Worm (Caenorhabditis elegans) whole organism, midembryonic: ENCODE measurements around the gene cyp-35A2.

Experiments used
- T22C8.4 ChIP-seq: fragments of 200-800 bp; sonication (Bioruptor generic); IDR thresholded peaks from 2 replicates; pipeline ENCODE4 v1.3.6; 2022; ENCODE audit warnings: missing genetic modification characterization, missing compliant biosample characterization
- cog-1 ChIP-seq: sonication (generic microtip); optimal IDR thresholded peaks from 2 replicates; lab custom pipeline; 2016; ENCODE audit warnings: missing genetic modification characterization, missing compliant biosample characterization
- flt-1 ChIP-seq: fragments of 200-800 bp; sonication (Bioruptor generic); IDR thresholded peaks from 2 replicates; pipeline ENCODE4 v1.3.6; 2022; ENCODE audit warnings: missing genetic modification characterization, missing compliant biosample characterization
- klf-2 ChIP-seq: fragments of 200-800 bp; sonication (Bioruptor generic); conservative IDR thresholded peaks from 2 replicates; pipeline ENCODE4 v1.3.6; 2022; ENCODE audit warnings: missing genetic modification reagents, missing genetic modification characterization, missing compliant biosample characterization
- med-1 ChIP-seq: sonication (generic microtip); optimal IDR thresholded peaks from 2 replicates; lab custom pipeline; 2017; ENCODE audit warnings: missing genetic modification characterization, mild to moderate bottlenecking, missing compliant biosample characterization, antibody characterized with exemption, missing genetic modification reagents; ENCODE audit not compliant: insufficient read depth
- ref-1 ChIP-seq: fragments of 200-800 bp; sonication (Bioruptor generic); conservative IDR thresholded peaks from 2 replicates; pipeline ENCODE4 v1.3.6; 2022; ENCODE audit warnings: missing genetic modification reagents, missing genetic modification characterization, missing compliant biosample characterization
- tab-1 ChIP-seq: fragments of 200-800 bp; sonication (Bioruptor generic); IDR thresholded peaks from 2 replicates; pipeline ENCODE4 v1.3.6; 2022; ENCODE audit warnings: missing genetic modification characterization, missing compliant biosample characterization
- ztf-23 ChIP-seq: fragments of 200-800 bp; sonication (Bioruptor generic); IDR thresholded peaks from 2 replicates; pipeline ENCODE4 v1.3.6; 2022; ENCODE audit warnings: missing genetic modification reagents, missing genetic modification characterization, missing compliant biosample characterization
- ztf-29 ChIP-seq: fragments of 200-800 bp; sonication (Bioruptor generic); IDR thresholded peaks from 2 replicates; pipeline ENCODE4 v1.3.6; 2022; ENCODE audit warnings: missing genetic modification reagents, missing genetic modification characterization, missing compliant biosample characterization

The cyp-35A2 gene

DNA sequence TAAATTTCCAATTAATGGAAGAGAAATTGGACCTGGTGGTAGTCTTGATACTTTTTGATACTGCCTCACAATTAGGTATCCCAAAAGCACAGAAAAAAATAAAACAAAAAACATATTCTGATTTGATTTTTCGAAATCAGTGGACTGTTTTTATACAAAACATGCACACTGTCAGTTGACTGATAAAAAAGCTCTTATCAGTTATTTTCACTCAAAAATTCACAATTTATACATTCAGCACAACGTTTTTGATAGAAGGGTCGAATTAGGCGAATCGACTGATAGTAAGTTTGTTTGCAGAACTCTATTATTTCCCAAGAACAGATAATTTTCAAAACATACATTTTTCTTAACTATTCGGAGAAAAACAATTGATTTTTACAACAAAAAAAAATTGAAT lies at the start of gene cyp-35A2:
Gene cyp-35A2, minus strand, starts transcription at position 124 of the 400 bp plus-strand sequence.
- TF ChIP-seq flt-1 (GFP tag; lab: Robert Waterston, UW), result no peak
- no peak for TF ChIP-seq ztf-23
- TF ChIP-seq tab-1 (GFP tag; lab: Robert Waterston, UW), result no peak
- TF ChIP-seq ref-1 (GFP tag; lab: Robert Waterston, UW), result no peak
- TF ChIP-seq ztf-29 (GFP tag; lab: Robert Waterston, UW), result no peak
- no peak for TF ChIP-seq med-1 (GFP tag; lab: Kevin White, UChicago)
- no peak for TF ChIP-seq T22C8.4 (GFP tag; lab: Robert Waterston, UW)

DNA sequence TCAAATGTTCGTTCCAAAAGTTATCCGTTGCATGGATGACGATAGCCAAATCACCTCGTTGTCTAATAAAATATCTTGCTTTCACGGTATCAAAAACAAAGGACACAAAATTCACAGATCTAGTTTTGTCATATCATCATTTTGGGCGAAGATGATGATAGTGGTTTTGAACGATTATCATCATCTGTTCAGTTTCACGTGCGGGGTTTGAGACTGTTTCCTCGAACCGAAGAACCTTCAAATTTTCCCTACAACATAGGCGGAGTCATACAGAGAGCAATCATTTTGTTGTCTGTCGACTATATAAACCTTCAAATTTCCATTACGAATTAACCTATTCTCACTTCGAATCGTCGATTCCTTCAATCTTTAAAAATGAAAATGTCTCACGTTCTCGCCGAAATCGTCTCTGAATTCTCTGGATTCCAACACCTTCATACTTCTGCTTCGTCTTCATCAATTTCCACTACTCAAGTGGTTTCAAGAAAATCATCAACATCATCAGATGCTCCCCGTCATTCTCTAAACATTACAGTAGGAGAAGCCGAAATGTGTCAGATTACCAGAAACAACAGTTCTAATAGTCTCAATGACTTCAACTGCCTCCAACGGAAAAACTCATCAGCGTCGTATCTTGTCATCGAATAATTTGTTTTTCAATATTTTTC lies 49.3 kb upstream of the cyp-35A2 start, which contains the start of gene F18E3.11:
Gene F18E3.11, plus strand, starts transcription at position 376 of the 668 bp plus-strand sequence.
- no peak for TF ChIP-seq ztf-29 (GFP tag; lab: Robert Waterston, UW)
- no peak for TF ChIP-seq med-1 (GFP tag; lab: Kevin White, UChicago)
- TF ChIP-seq T22C8.4 (GFP tag; lab: Robert Waterston, UW), result no peak
- TF ChIP-seq klf-2, result no peak
- TF ChIP-seq ztf-23, result no peak
- TF ChIP-seq flt-1 (GFP tag; lab: Robert Waterston, UW), result no peak
- TF ChIP-seq cog-1, result no peak
- no peak for TF ChIP-seq ref-1 (GFP tag; lab: Robert Waterston, UW)
- no peak for TF ChIP-seq tab-1 (GFP tag; lab: Robert Waterston, UW)

DNA sequence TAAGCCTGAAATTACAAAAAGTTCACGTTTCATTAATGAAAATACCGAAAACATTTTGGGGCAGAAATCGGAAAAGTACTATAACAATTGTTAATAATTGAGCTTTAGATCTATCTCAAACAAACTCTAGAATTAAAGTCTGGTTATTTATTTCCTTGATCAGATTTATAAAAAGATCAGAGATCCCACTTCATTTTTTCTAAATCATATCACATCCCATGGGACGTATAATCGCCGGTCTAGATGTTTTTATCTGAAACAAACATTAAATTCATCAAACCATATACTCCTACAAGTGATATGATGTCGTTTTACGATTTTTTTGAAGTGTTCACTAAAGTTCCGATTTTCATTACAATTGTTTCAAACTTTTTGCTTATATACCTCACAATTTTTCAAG lies 47.7 kb upstream of the cyp-35A2 start, which contains the start of gene str-41:
Gene str-41, plus strand, starts transcription at position 301 of the 400 bp plus-strand sequence.
- TF ChIP-seq ztf-29 (GFP tag; lab: Robert Waterston, UW) (no peak), klf-2 (no peak), T22C8.4 (GFP tag; lab: Robert Waterston, UW) (no peak), ref-1 (GFP tag; lab: Robert Waterston, UW) (no peak), flt-1 (GFP tag; lab: Robert Waterston, UW) (no peak), cog-1 (no peak), med-1 (GFP tag; lab: Kevin White, UChicago) (no peak)

DNA sequence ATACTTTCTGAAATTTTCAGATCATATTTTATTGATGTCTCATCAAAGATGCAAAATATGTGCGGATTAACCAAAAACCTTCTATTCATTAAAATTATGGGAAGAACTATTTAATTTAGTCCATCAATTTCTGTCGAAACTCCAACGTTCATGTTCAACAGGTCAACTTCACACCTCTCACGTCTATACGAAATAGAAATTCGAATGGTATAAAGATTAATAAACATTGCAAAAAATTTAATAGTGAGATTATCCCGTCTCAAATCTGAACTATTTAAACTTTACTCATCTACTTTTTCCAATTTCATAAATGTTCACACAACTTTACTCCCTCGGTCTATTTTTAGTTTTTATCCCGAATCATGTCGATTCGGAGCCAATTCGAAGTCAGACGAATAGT lies 45.6 kb upstream of the cyp-35A2 start, which contains the start of gene R13D7.2:
Gene R13D7.2, plus strand, starts transcription at position 301 of the 400 bp plus-strand sequence.
- TF ChIP-seq ref-1 (GFP tag; lab: Robert Waterston, UW) (no peak), klf-2 (no peak), flt-1 (GFP tag; lab: Robert Waterston, UW) (no peak), ztf-29 (GFP tag; lab: Robert Waterston, UW) (no peak), ztf-23 (no peak), tab-1 (GFP tag; lab: Robert Waterston, UW) (no peak), T22C8.4 (GFP tag; lab: Robert Waterston, UW) (no peak), cog-1 (no peak)

DNA sequence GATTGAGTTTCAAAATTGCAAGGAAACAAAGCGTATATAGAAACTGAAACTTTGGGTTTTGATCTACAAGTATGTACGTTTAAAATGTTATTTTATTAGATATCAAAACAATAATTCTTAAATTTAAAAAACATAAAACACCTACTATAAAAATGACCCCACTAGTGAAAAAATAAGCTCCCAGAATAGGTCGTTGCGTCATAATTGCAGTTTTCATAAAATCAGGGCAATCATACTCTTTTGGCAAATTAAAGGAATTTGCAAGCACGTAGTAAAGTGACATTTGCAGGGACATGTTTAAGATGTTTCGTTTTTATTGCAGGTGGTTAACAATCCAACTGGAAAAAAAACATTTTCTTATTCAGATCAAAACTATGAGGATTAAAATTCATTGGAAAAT lies 44.5 kb upstream of the cyp-35A2 start, which contains the start of gene srt-6:
Gene srt-6, minus strand, starts transcription at position 295 of the 400 bp plus-strand sequence.
- TF ChIP-seq tab-1 (GFP tag; lab: Robert Waterston, UW) (no peak), flt-1 (GFP tag; lab: Robert Waterston, UW) (no peak), ref-1 (GFP tag; lab: Robert Waterston, UW) (no peak), klf-2 (no peak)

DNA sequence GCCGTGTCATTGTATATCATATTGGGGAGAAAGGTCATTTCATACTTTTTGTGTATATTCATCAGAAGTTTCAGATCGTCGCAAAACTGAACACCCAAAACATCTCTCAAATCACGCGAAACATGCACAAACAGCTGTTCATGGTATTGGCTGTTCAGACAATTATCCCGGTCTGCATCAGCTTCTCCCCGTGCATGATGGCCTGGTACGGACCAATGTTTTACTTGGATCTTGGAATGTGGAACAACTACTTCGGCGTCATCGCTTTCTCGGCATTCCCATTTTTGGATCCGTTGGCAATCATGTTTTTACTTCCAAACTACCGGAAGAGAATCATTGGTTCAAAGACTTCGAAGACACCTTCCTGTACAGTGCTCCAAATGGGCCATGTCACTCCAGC lies 39.5 kb upstream of the cyp-35A2 start:
- TF ChIP-seq ztf-29 (GFP tag; lab: Robert Waterston, UW), result no peak

DNA sequence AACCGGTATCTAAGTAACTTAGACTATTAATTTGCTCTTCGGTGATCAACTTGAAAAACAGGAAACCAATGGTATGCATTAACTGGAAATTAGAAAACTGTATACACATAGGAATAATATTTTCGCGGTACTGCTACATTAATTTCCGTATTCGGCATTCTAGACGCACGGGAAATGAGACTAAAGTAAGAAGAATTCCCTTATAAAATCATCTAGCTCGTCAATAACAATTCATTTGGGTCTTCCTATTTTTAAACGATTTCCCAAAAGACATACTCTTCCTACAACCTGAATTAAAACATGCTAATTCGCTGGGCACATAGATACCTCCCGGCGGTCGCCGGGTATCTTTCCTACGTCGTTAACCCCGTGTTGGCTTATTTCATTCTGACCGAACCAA lies 38.4 kb upstream of the cyp-35A2 start, which contains the start of gene srj-13:
Gene srj-13, plus strand, starts transcription at position 301 of the 400 bp plus-strand sequence.
- TF ChIP-seq tab-1 (GFP tag; lab: Robert Waterston, UW) (no peak), klf-2 (no peak), T22C8.4 (GFP tag; lab: Robert Waterston, UW) (no peak), ztf-29 (GFP tag; lab: Robert Waterston, UW) (no peak), cog-1 (no peak), ref-1 (GFP tag; lab: Robert Waterston, UW) (no peak), med-1 (GFP tag; lab: Kevin White, UChicago) (no peak)

DNA sequence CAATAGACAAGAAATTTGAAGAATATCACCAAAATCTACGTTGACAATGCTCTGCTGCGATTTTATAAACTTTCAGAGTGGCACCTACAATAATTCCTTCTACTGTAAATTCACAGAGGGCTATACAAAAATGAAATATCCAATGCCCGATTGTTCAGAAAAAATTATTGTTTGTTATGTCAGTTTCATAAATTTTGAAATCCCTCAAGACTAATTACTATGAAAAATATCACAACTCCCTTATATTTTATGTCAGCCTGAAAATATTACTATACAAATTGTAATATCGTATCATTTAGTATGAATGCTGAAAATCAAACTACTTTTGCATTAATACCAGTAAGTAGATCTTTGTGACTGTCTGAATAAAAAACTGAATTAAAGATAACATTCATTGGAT lies 36.6 kb upstream of the cyp-35A2 start, which contains the start of gene srx-60:
Gene srx-60, plus strand, starts transcription at position 301 of the 400 bp plus-strand sequence.
- no peak for TF ChIP-seq ref-1 (GFP tag; lab: Robert Waterston, UW)
- no peak for TF ChIP-seq flt-1 (GFP tag; lab: Robert Waterston, UW)
- TF ChIP-seq ztf-23, result no peak
- no peak for TF ChIP-seq cog-1
- no peak for TF ChIP-seq klf-2
- no peak for TF ChIP-seq med-1 (GFP tag; lab: Kevin White, UChicago)

DNA sequence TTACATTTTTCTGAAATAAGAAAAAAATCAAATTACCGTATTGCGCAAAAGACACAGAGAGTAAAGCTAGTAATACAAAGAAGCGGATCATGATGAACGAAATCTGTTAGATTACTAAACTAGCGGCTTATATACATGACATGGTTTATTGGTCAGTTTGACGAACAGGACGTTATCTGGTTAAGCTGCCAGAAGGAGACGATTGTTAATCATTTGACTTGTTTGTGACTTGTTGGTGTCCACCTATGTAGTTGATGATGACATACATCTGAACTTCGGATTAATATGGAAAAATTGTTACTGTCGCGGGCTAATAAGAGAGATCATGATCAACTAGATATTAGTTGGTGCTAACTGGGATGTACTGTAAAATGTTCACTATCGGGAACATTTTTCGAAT lies 36.1 kb upstream of the cyp-35A2 start, which contains the start of gene cnc-9:
Gene cnc-9, minus strand, starts transcription at position 101 of the 400 bp plus-strand sequence.
- TF ChIP-seq ztf-29 (GFP tag; lab: Robert Waterston, UW) (no peak), ztf-23 (no peak), tab-1 (GFP tag; lab: Robert Waterston, UW) (no peak), med-1 (GFP tag; lab: Kevin White, UChicago) (no peak), flt-1 (GFP tag; lab: Robert Waterston, UW) (no peak), T22C8.4 (GFP tag; lab: Robert Waterston, UW) (no peak), cog-1 (no peak), ref-1 (GFP tag; lab: Robert Waterston, UW) (no peak), klf-2 (no peak)

DNA sequence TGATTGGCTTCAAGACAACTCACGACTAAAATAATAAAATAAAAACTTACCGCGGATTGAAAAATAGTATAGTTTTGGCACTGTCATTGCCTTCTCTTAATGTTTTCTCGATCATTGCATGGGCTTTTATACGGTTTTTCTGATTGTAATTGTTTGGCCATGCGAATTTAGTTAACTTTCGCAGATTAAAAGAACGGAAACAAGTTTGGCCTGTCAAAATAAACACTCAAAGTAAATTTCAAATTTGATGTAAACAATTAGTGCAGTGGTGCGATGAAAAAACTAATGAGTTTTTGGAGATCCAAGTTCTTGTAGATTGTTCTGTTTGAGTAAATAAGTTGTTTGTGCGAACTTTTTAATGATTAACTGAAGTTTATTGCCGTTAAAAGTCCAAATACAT lies 35.2 kb upstream of the cyp-35A2 start, which contains the start of gene gst-41:
Gene gst-41, minus strand, starts transcription at position 101 of the 400 bp plus-strand sequence.
- TF ChIP-seq ref-1 (GFP tag; lab: Robert Waterston, UW) (no peak), T22C8.4 (GFP tag; lab: Robert Waterston, UW) (no peak), cog-1 (no peak), ztf-29 (GFP tag; lab: Robert Waterston, UW) (no peak)
